Worm (Caenorhabditis elegans) whole organism, L4/young adult: ENCODE data around the gene cki-1.

ENCODE experiments used
- W03F9.2 ChIP-seq: fragments of 150-350 bp; optimal IDR thresholded peaks from 2 replicates; lab custom pipeline; 2014; ENCODE audit warnings: missing biosample characterization, missing genetic modification characterization
- dao-5 ChIP-seq: sonication (generic microtip); optimal IDR thresholded peaks from 2 replicates; lab custom pipeline; 2016; ENCODE audit warnings: missing genotype, missing genetic modification characterization, moderate library complexity, missing compliant biosample characterization
- him-1 ChIP-seq: sonication (generic microtip); optimal IDR thresholded peaks from 2 replicates; lab custom pipeline; 2016; ENCODE audit warnings: missing genotype, missing genetic modification reagents, missing genetic modification characterization, missing compliant biosample characterization

cki-1 gene

DNA sequence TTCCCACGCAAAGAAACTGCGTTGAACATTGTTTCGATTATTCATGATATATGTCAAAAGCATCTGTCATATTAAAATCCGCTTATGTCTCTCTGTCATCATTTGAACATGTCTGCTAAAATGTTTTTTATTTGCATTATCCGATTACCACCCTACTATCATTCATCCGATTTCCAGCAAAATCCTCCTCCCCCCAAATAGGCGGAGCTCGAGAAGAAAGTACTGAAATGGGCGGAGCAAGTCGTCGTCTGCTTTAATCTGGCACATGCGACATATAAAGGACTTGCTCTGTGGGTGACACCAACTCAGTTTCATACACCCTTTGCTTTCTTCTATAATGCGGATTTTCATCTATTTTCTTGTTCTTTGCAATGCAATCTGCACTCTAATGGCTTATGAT is 21.0 kb downstream of the cki-1 start, which contains the start of gene T09A5.14:
T09A5.14 (plus strand) TSS at position 301 of the 400 bp plus-strand sequence.
- TF ChIP-seq dao-5 (tag; lab: Kevin White, UChicago) (no peak), W03F9.2 (tag; lab: Kevin White, UChicago) (no peak), him-1 (tag; lab: Kevin White, UChicago) (no peak)

DNA sequence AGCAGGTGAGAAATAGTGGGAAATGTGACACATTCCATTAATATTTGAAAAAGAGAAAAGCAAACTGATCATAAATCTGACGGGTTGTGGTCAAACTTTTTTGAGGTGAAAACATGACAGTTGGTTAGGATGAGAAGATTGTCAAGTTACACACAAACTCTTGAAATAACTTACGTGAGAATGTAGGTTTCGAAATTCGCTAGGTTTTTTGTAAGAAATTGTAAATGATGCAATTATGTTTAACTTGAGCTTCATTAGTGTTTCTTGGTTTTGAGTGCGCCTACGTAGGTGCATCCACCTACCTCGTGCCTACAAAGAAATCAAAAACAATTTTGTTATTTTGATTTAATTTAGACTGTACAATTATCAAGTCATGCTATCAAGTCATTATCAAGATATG is 24.3 kb downstream of the cki-1 start, which contains the start of gene cex-2:
cex-2 (minus strand) TSS at position 101 of the 400 bp plus-strand sequence.
- no peak for TF ChIP-seq him-1 (tag; lab: Kevin White, UChicago)
- TF ChIP-seq W03F9.2 (tag; lab: Kevin White, UChicago) = no peak
- TF ChIP-seq dao-5 (tag; lab: Kevin White, UChicago) = no peak

DNA sequence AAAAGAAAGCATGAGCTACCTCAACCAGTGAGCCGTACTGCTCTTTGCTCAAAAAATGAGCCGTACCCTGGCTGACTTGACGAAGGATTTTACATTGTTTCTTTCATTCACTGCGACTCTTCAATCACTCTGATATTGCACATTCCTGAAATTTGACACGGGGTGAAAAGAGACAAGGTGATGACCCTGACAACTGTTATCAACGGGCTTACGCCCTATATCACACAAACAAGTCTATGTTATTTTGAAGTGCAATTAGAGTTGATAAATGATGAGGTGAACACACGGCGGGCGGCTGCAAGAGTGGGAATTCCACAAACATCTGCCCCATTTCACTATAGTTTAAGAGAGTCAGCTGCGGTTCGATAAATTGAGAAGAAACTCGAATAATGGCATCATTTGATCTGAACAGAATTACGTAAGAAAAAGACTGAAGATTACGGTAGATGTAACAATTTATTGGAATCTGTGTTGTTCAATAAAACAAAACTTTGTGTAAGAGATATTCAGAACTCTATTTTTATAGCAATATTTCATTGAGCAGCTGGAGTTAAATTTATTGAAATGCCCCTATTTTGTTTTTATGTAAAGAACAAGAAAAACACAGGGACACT is 25.7 kb downstream of the cki-1 start:
- TF ChIP-seq him-1 (tag; lab: Kevin White, UChicago) = no peak
- no peak for TF ChIP-seq W03F9.2 (tag; lab: Kevin White, UChicago)
- TF ChIP-seq dao-5 (tag; lab: Kevin White, UChicago) = no peak

DNA sequence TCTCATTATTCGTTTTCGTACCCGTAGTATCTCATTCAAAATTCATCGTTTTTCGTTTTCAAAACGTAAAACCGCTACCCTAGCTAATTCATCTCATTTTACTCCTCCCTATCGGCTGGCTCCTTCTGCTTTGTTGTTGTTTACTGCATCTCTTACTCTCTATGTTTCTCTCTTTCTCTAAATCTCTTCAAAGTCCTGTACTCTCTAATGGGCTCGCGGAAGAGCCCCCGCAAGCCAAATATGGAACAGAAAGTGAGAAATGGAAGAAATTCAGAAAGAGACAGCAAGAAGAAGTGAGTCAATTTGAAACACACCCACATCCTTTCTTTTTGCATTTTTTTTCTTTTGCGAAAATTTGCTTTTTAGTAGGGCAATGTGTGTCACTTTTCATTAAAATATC is 27.6 kb downstream of the cki-1 start:
- TF ChIP-seq W03F9.2 (tag; lab: Kevin White, UChicago) = no peak
- no peak for TF ChIP-seq dao-5 (tag; lab: Kevin White, UChicago)
- TF ChIP-seq him-1 (tag; lab: Kevin White, UChicago) = no peak

DNA sequence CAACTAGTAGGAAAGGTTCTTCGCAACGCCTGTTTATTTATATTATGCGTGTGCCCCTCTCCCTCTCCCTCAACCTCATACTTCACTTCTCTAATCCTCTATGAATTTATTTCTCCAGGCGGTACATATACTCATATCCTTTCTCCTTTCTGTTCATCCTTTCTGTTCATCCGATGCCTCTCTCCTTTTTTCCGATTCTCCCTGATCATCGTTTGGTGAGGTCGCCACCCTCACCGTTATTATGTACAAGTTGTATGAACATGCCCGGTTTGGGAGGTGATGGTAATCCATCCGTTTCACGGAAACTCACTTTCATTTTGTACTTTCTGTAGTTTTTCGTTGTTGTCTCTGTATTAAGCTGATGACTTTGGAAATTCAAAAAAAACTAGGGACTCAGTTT is 28.7 kb downstream of the cki-1 start:
- TF ChIP-seq W03F9.2 (tag; lab: Kevin White, UChicago) (no peak), dao-5 (tag; lab: Kevin White, UChicago) (no peak), him-1 (tag; lab: Kevin White, UChicago) (no peak)

DNA sequence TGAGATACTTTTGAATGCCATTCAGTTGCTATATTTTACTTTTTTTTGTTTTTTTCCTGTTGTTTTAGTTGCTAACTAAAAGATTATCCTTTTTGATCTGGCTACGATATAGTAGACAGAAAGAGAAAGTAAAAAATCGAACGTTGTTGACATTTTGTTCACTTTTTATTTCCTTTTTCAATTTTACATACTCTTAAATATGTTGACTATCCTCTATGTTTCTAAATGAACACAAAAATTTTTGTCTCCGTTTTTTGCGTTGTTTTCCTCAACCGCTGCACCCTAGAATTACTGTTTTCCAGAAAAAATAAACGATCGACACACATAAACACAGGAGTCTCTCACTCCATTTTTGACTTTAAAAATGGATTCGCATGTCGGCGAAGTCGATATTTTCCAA is 31.0 kb downstream of the cki-1 start, which contains the start of gene klp-3:
klp-3 (plus strand) TSS at position 301 of the 400 bp plus-strand sequence.
- no peak for TF ChIP-seq dao-5 (tag; lab: Kevin White, UChicago)
- no peak for TF ChIP-seq him-1 (tag; lab: Kevin White, UChicago)
- TF ChIP-seq W03F9.2 (tag; lab: Kevin White, UChicago) = no peak

DNA sequence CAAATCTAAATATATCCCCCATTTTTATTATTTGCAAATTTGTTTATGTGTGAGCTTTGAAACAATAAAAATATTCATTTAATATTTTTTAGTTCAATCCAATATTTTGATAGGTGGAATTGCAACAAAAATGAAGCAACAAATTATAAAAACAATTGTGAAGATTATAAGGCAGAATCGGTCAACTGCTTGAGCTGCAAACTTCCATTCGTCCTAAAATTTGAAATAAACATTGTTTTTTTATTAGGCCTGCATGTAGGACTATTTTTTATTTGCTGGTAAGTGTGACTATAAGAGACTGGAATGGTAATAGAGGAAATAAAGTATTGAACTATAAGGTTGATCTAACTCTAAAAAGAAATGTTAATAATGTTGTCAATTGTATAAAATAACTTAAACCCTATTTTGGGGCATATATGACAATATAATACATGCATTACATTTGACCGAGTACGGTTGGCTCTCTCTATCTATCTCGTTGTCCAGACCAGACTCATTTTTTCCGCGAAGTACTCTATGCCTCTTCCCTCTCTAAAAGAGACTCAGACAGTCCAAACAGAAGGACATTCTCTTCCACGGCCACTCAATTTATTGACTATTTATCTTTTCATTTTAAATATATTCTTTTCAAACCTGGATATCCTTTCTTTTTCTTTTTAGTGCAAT is 34.7 kb downstream of the cki-1 start, which contains the start of gene T09A5.4:
T09A5.4 (plus strand) TSS at position 616 of the 666 bp plus-strand sequence.
- no peak for TF ChIP-seq W03F9.2 (tag; lab: Kevin White, UChicago)
- no peak for TF ChIP-seq him-1 (tag; lab: Kevin White, UChicago)
- no peak for TF ChIP-seq dao-5 (tag; lab: Kevin White, UChicago)

DNA sequence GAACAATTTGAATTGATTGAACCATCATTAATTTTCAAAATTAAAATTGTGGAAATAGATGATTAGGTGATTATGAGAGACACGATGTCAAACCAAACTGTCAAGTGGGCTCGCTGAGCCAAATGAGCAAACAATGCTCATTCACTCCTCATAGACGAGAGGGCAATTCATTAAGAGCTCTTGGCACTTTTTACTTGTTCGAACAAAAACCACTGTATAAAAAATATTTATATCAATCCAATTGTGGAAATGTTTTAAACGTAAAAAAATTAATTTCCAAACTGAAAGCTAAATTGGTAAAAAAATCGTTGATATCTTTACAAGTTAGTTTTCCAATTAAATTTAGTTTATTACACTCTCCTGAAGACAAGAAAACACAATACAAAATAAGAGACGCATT is 38.7 kb downstream of the cki-1 start, which contains the start of gene acr-7:
acr-7 (minus strand) TSS at position 101 of the 400 bp plus-strand sequence.
- no peak for TF ChIP-seq dao-5 (tag; lab: Kevin White, UChicago)
- no peak for TF ChIP-seq W03F9.2 (tag; lab: Kevin White, UChicago)

DNA sequence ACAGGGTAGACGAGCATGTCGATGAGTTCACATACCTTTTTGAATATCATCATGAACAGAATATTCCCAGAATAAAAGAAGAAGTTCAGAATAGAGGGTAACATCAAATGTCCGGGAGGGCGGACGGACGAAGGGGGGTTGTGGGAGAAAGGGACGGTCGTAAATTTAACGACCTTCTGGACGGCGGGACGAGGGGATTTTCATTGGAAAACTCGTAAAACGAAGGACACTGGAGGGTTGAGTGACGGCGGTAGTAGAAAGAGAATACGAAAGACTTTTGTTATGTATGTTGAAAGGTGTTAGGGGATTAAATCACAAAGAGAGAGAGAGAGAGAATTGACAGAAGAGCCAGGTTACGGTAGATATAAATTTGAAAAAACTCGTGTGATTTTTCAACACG is 39.5 kb downstream of the cki-1 start:
- TF ChIP-seq him-1 (tag; lab: Kevin White, UChicago) (no peak), W03F9.2 (tag; lab: Kevin White, UChicago) (no peak), dao-5 (tag; lab: Kevin White, UChicago) (no peak)

DNA sequence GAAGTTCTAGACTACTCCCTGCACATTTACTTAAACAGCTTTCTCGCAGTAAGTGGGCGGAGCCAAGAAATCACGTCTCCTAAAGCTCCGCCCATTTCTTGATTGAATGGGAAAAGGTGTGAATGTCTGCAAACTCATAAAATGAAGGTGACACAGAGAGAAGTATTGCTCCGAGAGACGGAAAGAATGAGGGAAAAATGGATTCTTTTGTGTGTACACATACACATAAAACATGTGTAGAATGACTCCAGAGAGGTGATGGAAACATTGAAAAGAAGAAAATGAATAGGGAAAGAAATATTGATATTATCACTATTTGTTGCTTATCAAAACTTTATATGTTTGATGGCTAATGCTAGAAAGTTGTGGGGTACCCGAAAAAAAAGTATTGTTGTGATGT is 40.4 kb downstream of the cki-1 start:
- TF ChIP-seq him-1 (tag; lab: Kevin White, UChicago) (no peak), W03F9.2 (tag; lab: Kevin White, UChicago) (no peak), dao-5 (tag; lab: Kevin White, UChicago) (no peak)

DNA sequence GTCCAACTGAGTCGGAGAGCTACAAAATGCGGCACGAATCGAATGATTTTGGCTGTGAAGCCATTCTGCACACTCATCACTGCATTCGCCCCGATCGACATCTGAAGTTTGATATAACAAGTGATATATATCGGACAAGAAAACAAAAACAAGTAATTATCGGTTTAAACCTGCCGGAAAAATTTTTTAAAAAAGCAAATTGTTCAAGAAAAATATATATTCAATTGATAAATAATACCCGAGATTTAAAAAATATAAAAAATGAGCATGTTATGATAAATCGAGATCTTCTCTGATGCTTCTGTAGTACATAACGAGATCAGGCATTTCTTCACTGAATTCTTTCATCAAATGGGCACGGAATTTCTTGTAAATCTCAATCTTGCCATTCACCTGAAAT is 42.6 kb downstream of the cki-1 start, which contains the start of gene T09A5.5:
T09A5.5 (minus strand) TSS at position 101 of the 400 bp plus-strand sequence.
- TF ChIP-seq dao-5 (tag; lab: Kevin White, UChicago) = no peak
- TF ChIP-seq him-1 (tag; lab: Kevin White, UChicago) = no peak
- no peak for TF ChIP-seq W03F9.2 (tag; lab: Kevin White, UChicago)

DNA sequence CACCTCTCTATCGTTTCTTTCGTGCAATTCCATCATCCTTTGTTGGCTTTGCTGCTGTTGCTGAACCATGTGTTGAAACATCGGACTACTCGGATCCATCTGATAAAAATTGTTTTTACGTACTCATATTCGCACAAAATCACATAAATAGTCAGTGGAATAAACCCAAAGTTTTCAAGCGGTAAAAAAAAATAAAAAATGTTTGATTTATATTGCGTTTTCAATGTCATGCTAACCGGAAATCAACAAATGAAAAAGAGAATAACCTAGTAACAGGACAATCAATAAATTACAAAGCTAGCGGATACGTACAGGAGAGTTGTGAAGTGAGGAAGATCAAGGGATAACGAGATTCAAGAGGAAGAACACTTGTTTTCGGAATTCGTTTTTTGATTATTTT is 43.9 kb downstream of the cki-1 start, which contains the start of gene mdt-10:
mdt-10 (minus strand) TSS at position 101 of the 400 bp plus-strand sequence.
- no peak for TF ChIP-seq him-1 (tag; lab: Kevin White, UChicago)
- no peak for TF ChIP-seq W03F9.2 (tag; lab: Kevin White, UChicago)
- no peak for TF ChIP-seq dao-5 (tag; lab: Kevin White, UChicago)

DNA sequence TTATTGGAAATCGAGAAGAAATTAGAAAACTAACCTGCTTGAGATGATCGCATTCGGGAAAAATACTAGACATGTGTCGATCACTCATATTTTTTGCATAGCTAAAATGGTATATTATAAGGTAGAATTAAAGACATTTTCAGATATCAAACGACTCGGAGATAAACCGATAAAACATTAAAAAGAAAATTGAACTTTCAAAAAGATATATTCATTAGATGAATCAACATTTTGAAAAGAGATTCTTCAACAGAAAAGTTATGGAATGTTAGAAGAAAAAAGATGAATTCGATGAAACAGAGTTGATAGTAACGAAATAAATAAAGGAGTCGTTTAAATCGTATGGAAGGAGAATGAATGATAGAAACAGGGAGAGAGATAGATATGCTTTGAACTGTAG is 44.6 kb downstream of the cki-1 start, which contains the start of gene mdmh-35:
mdmh-35 (minus strand) TSS at position 101 of the 400 bp plus-strand sequence.
- TF ChIP-seq W03F9.2 (tag; lab: Kevin White, UChicago) (no peak), him-1 (tag; lab: Kevin White, UChicago) (no peak), dao-5 (tag; lab: Kevin White, UChicago) (no peak)
